Fruit fly (Drosophila melanogaster) whole organism, larva: ENCODE measurements around the gene CG44476.

Experiments used
- noc ChIP-seq: fragments of 200-800 bp; sonication (Bioruptor generic); optimal IDR thresholded peaks from 3 replicates; lab custom pipeline; 2019; ENCODE audit warnings: missing biosample characterization, mild to moderate bottlenecking, missing genetic modification characterization, moderate library complexity

Gene CG44476

DNA sequence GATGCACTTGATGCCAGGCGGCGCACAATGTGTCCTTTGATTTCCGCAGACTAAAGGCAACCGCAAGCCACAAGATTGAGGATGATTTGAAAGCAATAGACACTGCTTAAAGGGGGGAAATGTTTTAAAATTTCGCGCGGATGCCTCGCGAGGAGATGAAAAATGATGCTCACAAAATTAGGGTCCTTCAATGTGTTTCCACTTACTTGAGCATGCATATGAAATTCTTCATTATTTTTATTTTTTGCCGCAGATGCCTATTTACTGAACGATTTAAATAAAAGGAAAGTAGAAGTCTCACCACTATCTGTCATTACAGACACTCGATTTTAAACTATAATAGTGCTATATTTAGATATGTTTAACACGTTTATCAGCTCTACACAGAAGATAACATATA lies 16.7 kb downstream of the CG44476 start, which contains the start of gene Slc25A46b:
Gene Slc25A46b (plus strand): TSS at position 301 of the 400 bp plus-strand sequence.
- no peak for TF ChIP-seq noc (tag; lab: Kevin White, UChicago)

DNA sequence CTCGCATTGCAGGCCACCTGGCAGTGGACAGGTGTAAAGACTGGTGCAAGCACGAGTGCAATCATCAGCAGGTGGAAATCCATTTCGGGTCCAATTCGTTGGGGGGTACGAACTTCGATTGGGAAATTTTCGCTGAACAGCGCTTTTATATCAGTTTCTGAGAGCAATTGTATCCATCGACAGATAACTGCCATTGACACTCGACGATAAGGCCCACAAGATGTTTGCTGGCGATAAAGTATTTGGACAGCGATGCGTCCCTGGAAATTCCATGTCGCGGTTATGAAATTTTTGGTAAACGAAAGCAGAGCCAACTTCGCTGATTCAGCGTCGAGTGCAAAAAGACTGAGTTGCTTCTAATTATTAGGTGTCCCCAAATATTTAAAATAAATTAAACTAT lies 20.8 kb downstream of the CG44476 start, which contains the start of gene CG15153:
Gene CG15153 (minus strand): TSS at position 101 of the 400 bp plus-strand sequence.
- TF ChIP-seq noc (tag; lab: Kevin White, UChicago), result no peak

DNA sequence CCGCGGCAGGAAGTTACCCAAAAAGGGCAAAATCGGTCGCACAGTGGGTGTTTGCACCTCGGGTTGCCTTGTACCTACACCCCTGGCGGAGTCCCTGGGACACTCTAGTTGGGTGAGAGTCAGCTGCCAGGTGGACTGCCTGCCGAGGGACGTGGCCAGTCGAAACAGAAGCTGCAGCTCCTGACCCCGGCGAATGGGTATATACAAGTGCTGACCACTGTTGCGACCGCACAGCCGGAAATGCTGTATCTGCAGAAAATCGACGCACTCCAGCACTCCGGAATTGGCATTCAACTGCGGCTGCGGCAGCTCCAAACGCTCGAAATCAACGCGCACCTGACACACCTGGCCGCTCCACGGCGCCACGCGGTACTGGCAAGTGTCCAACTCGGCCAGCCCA lies 21.3 kb downstream of the CG44476 start:
- TF ChIP-seq noc (tag; lab: Kevin White, UChicago), result no peak

DNA sequence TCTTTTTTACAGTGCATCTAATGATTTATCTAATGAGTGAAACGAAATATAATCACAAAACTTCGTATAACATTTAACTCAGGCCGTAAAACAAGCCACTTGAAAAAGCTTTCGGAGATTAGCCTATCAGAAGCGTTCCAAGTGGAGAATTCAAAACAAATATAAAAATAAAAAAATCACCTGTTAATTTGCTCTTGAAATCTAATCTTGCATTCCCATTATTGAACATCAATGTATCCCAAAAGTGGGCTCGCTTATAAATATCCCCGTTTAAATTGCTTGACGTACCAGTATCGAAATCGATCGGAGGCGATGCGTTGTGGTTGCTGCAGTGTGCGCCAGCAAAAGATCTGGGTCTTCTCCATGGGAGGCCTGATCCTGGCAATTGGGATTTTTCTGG lies 29.0 kb downstream of the CG44476 start, which contains the start of gene CG31741:
Gene CG31741 (plus strand): TSS at position 301 of the 400 bp plus-strand sequence.
- no peak for TF ChIP-seq noc (tag; lab: Kevin White, UChicago)

DNA sequence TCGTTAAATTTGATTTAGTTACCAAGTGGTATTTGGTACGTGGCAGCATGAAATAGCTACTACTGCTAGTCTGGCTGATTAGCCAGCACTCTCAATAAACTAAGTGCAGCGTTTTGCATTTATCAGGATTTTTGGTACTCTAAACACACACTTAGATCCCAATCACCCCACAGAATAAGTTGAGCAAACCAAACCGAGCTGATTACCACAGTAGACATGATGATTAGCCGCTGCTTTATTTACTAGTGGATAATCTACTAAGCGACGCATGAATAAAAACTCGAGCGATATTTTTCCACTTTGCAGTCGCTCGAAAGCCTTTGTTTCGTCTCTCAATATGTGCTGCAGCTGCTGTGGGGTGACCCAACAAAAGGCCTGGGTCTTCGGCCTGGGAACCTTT lies 31.7 kb downstream of the CG44476 start, which contains the start of gene ninaD:
Gene ninaD (plus strand): TSS at position 301 of the 400 bp plus-strand sequence.
- TF ChIP-seq noc (tag; lab: Kevin White, UChicago), result no peak

DNA sequence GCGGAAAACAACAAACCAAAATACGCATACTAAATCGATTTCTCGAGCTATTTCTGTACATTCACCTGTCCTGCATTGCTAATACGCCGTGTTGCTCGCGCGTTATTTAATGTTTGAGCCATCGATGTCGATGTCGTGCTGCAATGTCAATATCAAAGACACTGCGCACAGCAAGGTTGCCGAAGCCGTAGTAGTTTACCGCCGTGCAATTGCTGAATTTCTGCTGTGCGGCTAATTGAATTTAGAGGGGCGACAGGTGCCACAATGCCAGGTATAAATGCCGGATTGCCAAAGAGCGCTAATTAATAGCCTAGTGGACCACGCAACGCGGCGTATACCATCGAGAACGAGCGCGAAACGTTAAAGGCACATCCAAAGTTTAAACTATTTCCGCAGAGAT lies 35.0 kb downstream of the CG44476 start, which contains the start of gene Arr1:
Gene Arr1 (plus strand): TSS at position 301 of the 400 bp plus-strand sequence.
- TF ChIP-seq noc (tag; lab: Kevin White, UChicago), result no peak

DNA sequence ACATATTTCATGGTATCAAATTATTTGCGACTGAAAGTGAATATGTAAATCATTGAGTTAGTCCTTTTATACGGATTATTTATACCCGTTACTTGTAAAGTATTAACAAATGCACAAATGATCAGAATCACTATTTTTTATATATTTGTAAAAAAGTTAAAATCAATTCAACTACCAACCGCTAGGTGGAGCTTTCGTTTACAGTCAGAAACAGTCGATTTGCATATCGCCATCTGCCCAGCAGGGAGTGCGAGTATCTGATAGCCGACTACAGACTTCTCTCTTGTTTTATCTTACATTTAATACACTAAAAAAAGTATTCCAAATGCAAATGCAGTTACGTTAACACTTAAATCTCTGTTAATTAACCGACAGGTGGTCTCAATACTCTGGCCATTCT lies 45.7 kb downstream of the CG44476 start:
- TF ChIP-seq noc (tag; lab: Kevin White, UChicago), result no peak
